Fruit fly (Drosophila melanogaster): ENCODE data around the gene comt.

Gene comt

DNA sequence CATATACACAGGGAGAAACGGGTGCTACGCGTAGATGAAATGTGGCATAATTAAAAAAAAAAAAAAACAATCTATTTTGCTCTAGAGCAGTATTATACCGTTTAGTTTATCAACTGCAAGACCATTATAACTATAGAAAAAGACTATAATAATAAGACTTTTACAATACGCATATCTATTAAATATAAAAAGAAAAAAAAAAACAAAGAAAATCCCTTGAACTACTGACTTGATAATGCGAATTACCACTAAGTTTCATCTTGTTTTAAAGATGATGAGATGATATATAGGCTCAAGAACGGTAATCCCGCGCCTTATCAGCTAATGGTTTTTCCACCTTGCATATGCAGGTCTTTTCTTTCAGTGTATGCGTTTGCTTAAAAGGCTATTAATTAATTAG is 48.4 kb downstream of the comt start (continued):
- TF ChIP-seq dan (GFP tag; IDR thresholded peaks at IDR 0.05), result no peak
- TF ChIP-seq CG4730 (GFP tag; IDR thresholded peaks at IDR 0.05), result no peak
- TF ChIP-seq Gsc (GFP tag; IDR thresholded peaks at IDR 0.05), result no peak
- TF ChIP-seq MTF-1 (GFP tag; optimal IDR thresholded peaks at IDR 0.05; ENCODE audit: borderline replicate concordance), result no peak
- 0 out of 2 replicates have a peak, but pooled peaks have one; percentile 19 for TF ChIP-seq CG17328 (GFP tag; IDR thresholded peaks at IDR 0.05)
- TF ChIP-seq TFAM (GFP tag; optimal IDR thresholded peaks at IDR 0.05), result no peak
- peak; percentile 18 for TF ChIP-seq CG9727 (GFP tag; optimal IDR thresholded peaks at IDR 0.05)
- TF ChIP-seq pita (GFP tag; optimal IDR thresholded peaks at IDR 0.05), result no peak
- no peak for TF ChIP-seq CG7786 (GFP tag; optimal IDR thresholded peaks at IDR 0.05)
- TF ChIP-seq B-H2 (GFP tag; optimal IDR thresholded peaks at IDR 0.05), result no peak
- TF ChIP-seq h (optimal IDR thresholded peaks at IDR 0.05), result no peak
- TF ChIP-seq CG13424 (tag; optimal IDR thresholded peaks at IDR 0.05), result peak; percentile 51
- no peak for TF ChIP-seq kay (GFP tag; optimal IDR thresholded peaks at IDR 0.05)
- no peak for TF ChIP-seq ci (GFP tag; IDR thresholded peaks at IDR 0.05)
- no peak for TF ChIP-seq caup (GFP tag; optimal IDR thresholded peaks at IDR 0.05; ENCODE audit: severe bottlenecking)
- TF ChIP-seq CG5953 (GFP tag; IDR thresholded peaks at IDR 0.05), result no peak
- TF ChIP-seq CrebB (tag; optimal IDR thresholded peaks at IDR 0.05), result no peak
- TF ChIP-seq rib (GFP tag; IDR thresholded peaks at IDR 0.05), result no peak
- TF ChIP-seq stwl (tag; optimal IDR thresholded peaks at IDR 0.05), result no peak
- TF ChIP-seq sr (GFP tag; IDR thresholded peaks at IDR 0.05), result no peak
- TF ChIP-seq ham (GFP tag; IDR thresholded peaks at IDR 0.05), result no peak
- TF ChIP-seq CG12942 (GFP tag; optimal IDR thresholded peaks at IDR 0.05), result no peak
- TF ChIP-seq fd3F (GFP tag; optimal IDR thresholded peaks at IDR 0.05), result no peak
- no peak for TF ChIP-seq CG10267 (tag; optimal IDR thresholded peaks at IDR 0.05)
- no peak for TF ChIP-seq ash1 (GFP tag; optimal IDR thresholded peaks at IDR 0.05)
- TF ChIP-seq CG4617 (GFP tag; optimal IDR thresholded peaks at IDR 0.05; ENCODE audit: borderline replicate concordance), result no peak
- no peak for TF ChIP-seq inv (GFP tag; IDR thresholded peaks at IDR 0.05; ENCODE audit: partially characterized antibody)
- TF ChIP-seq Blimp-1 (GFP tag; optimal IDR thresholded peaks at IDR 0.05), result peak; percentile 21
- peak; percentile 43 for TF ChIP-seq CG30403 (GFP tag; optimal IDR thresholded peaks at IDR 0.05)
- TF ChIP-seq HLH54F (GFP tag; optimal IDR thresholded peaks at IDR 0.05), result no peak
- TF ChIP-seq CG33213 (GFP tag; optimal IDR thresholded peaks at IDR 0.05), result no peak
- no peak for TF ChIP-seq dm (GFP tag; optimal IDR thresholded peaks at IDR 0.05)
- TF ChIP-seq HLH3B (GFP tag; IDR thresholded peaks at IDR 0.05), result no peak
- no peak for TF ChIP-seq Camta (GFP tag; optimal IDR thresholded peaks at IDR 0.05)
- TF ChIP-seq CG3847 (GFP tag; IDR thresholded peaks at IDR 0.05), result no peak
- peak; percentile 15 for TF ChIP-seq NfI (GFP tag; optimal IDR thresholded peaks at IDR 0.05)
- TF ChIP-seq gsb (GFP tag; IDR thresholded peaks at IDR 0.05), result no peak
- TF ChIP-seq Atf3 (GFP tag; optimal IDR thresholded peaks at IDR 0.05), result no peak
- no peak for TF ChIP-seq Sry-β (GFP tag; optimal IDR thresholded peaks at IDR 0.05)
- TF ChIP-seq sc (optimal IDR thresholded peaks at IDR 0.05), result no peak
- peak; percentile 1 for TF ChIP-seq sc (GFP tag; optimal IDR thresholded peaks at IDR 0.05)
- no peak for TF ChIP-seq ase (GFP tag; IDR thresholded peaks at IDR 0.05)
- no peak for TF ChIP-seq CG13287 (GFP tag; IDR thresholded peaks at IDR 0.05; ENCODE audit: partially characterized antibody)
- TF ChIP-seq vfl (GFP tag; optimal IDR thresholded peaks at IDR 0.05), result no peak
- no peak for TF ChIP-seq ab (GFP tag; optimal IDR thresholded peaks at IDR 0.05)
- no peak for TF ChIP-seq btn (GFP tag; optimal IDR thresholded peaks at IDR 0.05)
- no peak for TF ChIP-seq CG11696 (GFP tag; IDR thresholded peaks at IDR 0.05)
- no peak for TF ChIP-seq Dek (tag; optimal IDR thresholded peaks at IDR 0.05)
- no peak for TF ChIP-seq NC2β (GFP tag; optimal IDR thresholded peaks at IDR 0.05)
- peak; percentile 16 for TF ChIP-seq dmrt11E (tag; optimal IDR thresholded peaks at IDR 0.05)
- TF ChIP-seq psq (GFP tag; optimal IDR thresholded peaks at IDR 0.05), result no peak
- TF ChIP-seq disco-r (GFP tag; optimal IDR thresholded peaks at IDR 0.05), result no peak
- TF ChIP-seq CG1647 (GFP tag; optimal IDR thresholded peaks at IDR 0.05), result no peak
